Worm (Caenorhabditis elegans): ENCODE measurements around the gene mlc-5.

ce11 chrIII:13626692-13627091 is 3.6 kb downstream of the mlc-5 start, which contains the start of gene T12D8.5:
- TF ChIP-seq scrt-1 (GFP tag; IDR thresholded peaks at IDR 0.05) (no peak), ama-1 (optimal IDR thresholded peaks at IDR 0.05) (no peak), hmbx-1 (tag; optimal IDR thresholded peaks at IDR 0.05) (no peak), tra-4 (tag; optimal IDR thresholded peaks at IDR 0.05) (no peak), flt-1 (GFP tag; IDR thresholded peaks at IDR 0.05) (no peak)

Data from whole organism, early embryonic.